Fruit fly (Drosophila melanogaster) whole organism, embryonic: ENCODE data around the gene CG6356.
A peak's percentile ranks its signal among the peaks of the same experiment; 100 is the strongest.

Source experiments
- Abd-B ChIP-seq: fragments of 200-800 bp; sonication (Bioruptor generic); optimal IDR thresholded peaks from 2 replicates; lab custom pipeline; 2018; ENCODE audit warnings: missing biosample characterization, mild to moderate bottlenecking, missing genetic modification characterization, moderate library complexity
- Bgb ChIP-seq: fragments of 200-800 bp; sonication (Bioruptor generic); IDR thresholded peaks from 2 replicates; pipeline ENCODE4 v1.3.6; 2022; ENCODE audit warnings: missing biosample characterization, missing genetic modification characterization; ENCODE audit not compliant: partially characterized antibody
- C15 ChIP-seq: fragments of 200-800 bp; sonication (Bioruptor generic); IDR thresholded peaks from 3 replicates; pipeline ENCODE4 v1.3.6; 2022; ENCODE audit warnings: missing biosample characterization, missing genetic modification characterization
- CG10366 ChIP-seq: fragments of 200-800 bp; sonication (Bioruptor generic); IDR thresholded peaks from 2 replicates; pipeline ENCODE4 v1.3.6; 2022; ENCODE audit warnings: missing biosample characterization, missing genetic modification characterization
- CG10654 ChIP-seq: fragments of 200-800 bp; sonication (Bioruptor generic); optimal IDR thresholded peaks from 2 replicates; lab custom pipeline; 2016; ENCODE audit warnings: missing biosample characterization, missing genetic modification characterization
- CG14441 ChIP-seq: fragments of 200-800 bp; sonication (Bioruptor generic); IDR thresholded peaks from 2 replicates; pipeline ENCODE4 v1.3.6; 2022; ENCODE audit warnings: missing biosample characterization, missing genetic modification characterization
- CG14710 ChIP-seq: fragments of 200-800 bp; sonication (Bioruptor generic); optimal IDR thresholded peaks from 3 replicates; lab custom pipeline; 2019; ENCODE audit warnings: missing biosample characterization, mild to moderate bottlenecking, missing genetic modification characterization, moderate library complexity
- CG1603 ChIP-seq: fragments of 200-800 bp; sonication (Bioruptor generic); optimal IDR thresholded peaks from 2 replicates; lab custom pipeline; 2019; ENCODE audit warnings: missing biosample characterization, mild to moderate bottlenecking, missing genetic modification characterization, moderate library complexity
- CG17802 ChIP-seq: fragments of 200-800 bp; sonication (Bioruptor generic); optimal IDR thresholded peaks from 2 replicates; lab custom pipeline; 2018; ENCODE audit warnings: missing biosample characterization, mild to moderate bottlenecking, missing genetic modification characterization, moderate library complexity
- CG2889 ChIP-seq: fragments of 200-800 bp; sonication (Bioruptor generic); IDR thresholded peaks from 3 replicates; pipeline ENCODE4 v1.3.6; 2022; ENCODE audit warnings: missing biosample characterization, missing genetic modification characterization
- CG34376 ChIP-seq: fragments of 200-800 bp; sonication (Bioruptor generic); optimal IDR thresholded peaks from 2 replicates; lab custom pipeline; 2018; ENCODE audit warnings: missing biosample characterization, mild to moderate bottlenecking, missing genetic modification characterization
- CG3995 ChIP-seq: fragments of 200-800 bp; sonication (Bioruptor generic); optimal IDR thresholded peaks from 3 replicates; lab custom pipeline; 2016; ENCODE audit warnings: missing biosample characterization, missing genetic modification characterization
- CG6272 ChIP-seq: fragments of 200-800 bp; sonication (Bioruptor generic); IDR thresholded peaks from 2 replicates; pipeline ENCODE4 v1.3.6; 2022; ENCODE audit warnings: missing biosample characterization, missing genetic modification characterization
- CG6683 ChIP-seq: fragments of 200-800 bp; sonication (Bioruptor generic); optimal IDR thresholded peaks from 2 replicates; lab custom pipeline; 2017; ENCODE audit warnings: missing biosample characterization, mild to moderate bottlenecking, missing genetic modification characterization, missing genetic modification reagents
- CG6689 ChIP-seq: fragments of 200-800 bp; sonication (Bioruptor generic); IDR thresholded peaks from 2 replicates; pipeline ENCODE4 v1.3.6; 2022; ENCODE audit warnings: missing biosample characterization, missing genetic modification characterization
- CG6791 ChIP-seq: fragments of 200-800 bp; sonication (Bioruptor generic); IDR thresholded peaks from 3 replicates; pipeline ENCODE4 v1.3.6; 2022; ENCODE audit warnings: missing biosample characterization, missing genetic modification characterization; ENCODE audit not compliant: partially characterized antibody
- CG7786 ChIP-seq: fragments of 200-800 bp; sonication (Bioruptor generic); optimal IDR thresholded peaks from 2 replicates; lab custom pipeline; 2016; ENCODE audit warnings: missing biosample characterization, missing genetic modification characterization
- CG7963 ChIP-seq: fragments of 200-800 bp; sonication (Bioruptor generic); IDR thresholded peaks from 3 replicates; pipeline ENCODE4 v1.3.6; 2022; ENCODE audit warnings: missing biosample characterization, missing genetic modification characterization; ENCODE audit not compliant: partially characterized antibody
- CG7987 ChIP-seq: fragments of 200-800 bp; sonication (Bioruptor generic); optimal IDR thresholded peaks from 2 replicates; lab custom pipeline; 2018; ENCODE audit warnings: missing biosample characterization, mild to moderate bottlenecking, missing genetic modification characterization, moderate library complexity
- CHES-1-like ChIP-seq: fragments of 200-800 bp; sonication (Bioruptor generic); optimal IDR thresholded peaks from 2 replicates; lab custom pipeline; 2016; ENCODE audit warnings: missing biosample characterization, missing genetic modification characterization
- CTCF ChIP-seq: fragments of 200-800 bp; sonication (Bioruptor generic); optimal IDR thresholded peaks from 2 replicates; lab custom pipeline; 2017; ENCODE audit warnings: missing biosample characterization, mild to moderate bottlenecking, missing genetic modification characterization, moderate library complexity
- Dll ChIP-seq: fragments of 200-800 bp; sonication (Bioruptor generic); IDR thresholded peaks from 4 replicates; pipeline ENCODE4 v1.3.6; 2022; ENCODE audit warnings: missing biosample characterization, missing genetic modification characterization; ENCODE audit not compliant: partially characterized antibody
- Gug ChIP-seq: fragments of 200-800 bp; sonication (Bioruptor generic); IDR thresholded peaks from 4 replicates; pipeline ENCODE4 v1.3.6; 2022; ENCODE audit warnings: missing biosample characterization, missing genetic modification characterization
- HLH4C ChIP-seq: fragments of 200-800 bp; sonication (Bioruptor generic); IDR thresholded peaks from 3 replicates; pipeline ENCODE4 v1.3.6; 2022; ENCODE audit warnings: missing biosample characterization, missing genetic modification characterization; ENCODE audit not compliant: partially characterized antibody
- HmgZ ChIP-seq: fragments of 200-800 bp; sonication (Bioruptor generic); optimal IDR thresholded peaks from 2 replicates; lab custom pipeline; 2018; ENCODE audit warnings: missing biosample characterization, mild to moderate bottlenecking, missing genetic modification characterization
- Hr3 ChIP-seq: fragments of 200-800 bp; sonication (Bioruptor generic); optimal IDR thresholded peaks from 3 replicates; lab custom pipeline; 2016; ENCODE audit warnings: missing biosample characterization, missing genetic modification characterization
- Hr51 ChIP-seq, 2 experiments: fragments of 200-800 bp; sonication (Bioruptor generic); optimal IDR thresholded peaks; 2 replicates in 1 of 2; 3 replicates in 1 of 2; lab custom pipeline; 2016 to 2018; ENCODE audit warnings: missing biosample characterization in 2 of 2, missing genetic modification characterization in 2 of 2, mild to moderate bottlenecking in 1 of 2, moderate library complexity in 1 of 2
- MBD-R2 ChIP-seq: fragments of 200-800 bp; sonication (Bioruptor generic); IDR thresholded peaks from 2 replicates; pipeline ENCODE4 v1.3.6; 2022; ENCODE audit warnings: missing biosample characterization, missing genetic modification characterization
- Mad ChIP-seq: fragments of 200-800 bp; sonication (Bioruptor generic); optimal IDR thresholded peaks from 2 replicates; lab custom pipeline; 2016; ENCODE audit warnings: missing biosample characterization, missing genetic modification characterization
- Max ChIP-seq: fragments of 200-800 bp; sonication (Bioruptor generic); optimal IDR thresholded peaks from 2 replicates; lab custom pipeline; 2016; ENCODE audit warnings: missing biosample characterization, mild to moderate bottlenecking, missing genetic modification characterization
- Med ChIP-seq: fragments of 200-800 bp; sonication (Bioruptor generic); peaks from one replicate; lab custom pipeline; 2016; ENCODE audit warnings: missing biosample characterization, missing genetic modification characterization, mild to moderate bottlenecking, inconsistent platforms, moderate library complexity
- Myb ChIP-seq: fragments of 200-800 bp; sonication (Bioruptor generic); optimal IDR thresholded peaks from 2 replicates; lab custom pipeline; 2016; ENCODE audit warnings: missing biosample characterization, missing genetic modification characterization
- NfI ChIP-seq: fragments of 200-800 bp; sonication (Bioruptor generic); optimal IDR thresholded peaks from 3 replicates; lab custom pipeline; 2018; ENCODE audit warnings: missing biosample characterization, mild to moderate bottlenecking, missing genetic modification characterization, moderate library complexity
- Sin3A ChIP-seq: fragments of >200 bp; optimal IDR thresholded peaks from 2 replicates; lab custom pipeline; 2018
- Sry-β ChIP-seq: fragments of 200-800 bp; sonication (Bioruptor generic); optimal IDR thresholded peaks from 2 replicates; lab custom pipeline; 2018; ENCODE audit warnings: missing biosample characterization, mild to moderate bottlenecking, missing genetic modification characterization, moderate library complexity
- Trl ChIP-seq, 3 experiments: fragments of >200 bp in 2 of 3; fragments of 200-800 bp in 1 of 3; sonication (Bioruptor generic) in 1 of 3; optimal IDR thresholded peaks; 2 replicates in 1 of 3; 3 replicates in 2 of 3; lab custom pipeline; 2016 to 2017; ENCODE audit warnings: missing biosample characterization in 1 of 3, missing genetic modification characterization in 1 of 3
- Xbp1 ChIP-seq: fragments of 200-800 bp; sonication (Bioruptor generic); optimal IDR thresholded peaks from 3 replicates; lab custom pipeline; 2016; ENCODE audit warnings: missing biosample characterization, mild to moderate bottlenecking, missing genetic modification characterization
- YL-1 ChIP-seq: fragments of 200-800 bp; sonication (Bioruptor generic); optimal IDR thresholded peaks from 3 replicates; lab custom pipeline; 2017; ENCODE audit warnings: missing biosample characterization, mild to moderate bottlenecking, missing genetic modification characterization
- abd-A ChIP-seq: fragments of 200-800 bp; sonication (Bioruptor generic); optimal IDR thresholded peaks from 3 replicates; lab custom pipeline; 2019; ENCODE audit warnings: missing biosample characterization, mild to moderate bottlenecking, missing genetic modification characterization, moderate library complexity
- ato ChIP-seq: fragments of 200-800 bp; sonication (Bioruptor generic); IDR thresholded peaks from 2 replicates; pipeline ENCODE4 v1.3.6; 2022; ENCODE audit warnings: missing biosample characterization, missing genetic modification characterization; ENCODE audit not compliant: partially characterized antibody
- bowl ChIP-seq: fragments of 200-800 bp; sonication (Bioruptor generic); IDR thresholded peaks from 2 replicates; pipeline ENCODE4 v1.3.6; 2022; ENCODE audit warnings: missing biosample characterization, missing genetic modification characterization
- gce ChIP-seq: fragments of 200-800 bp; sonication (Bioruptor generic); IDR thresholded peaks from 3 replicates; pipeline ENCODE4 v1.3.6; 2022; ENCODE audit warnings: missing biosample characterization, missing genetic modification characterization
- kay ChIP-seq: fragments of 200-800 bp; sonication (Bioruptor generic); optimal IDR thresholded peaks from 2 replicates; lab custom pipeline; 2016; ENCODE audit warnings: missing biosample characterization, missing genetic modification characterization
- ken ChIP-seq: fragments of 200-800 bp; sonication (Bioruptor generic); IDR thresholded peaks from 3 replicates; pipeline ENCODE4 v1.3.6; 2022; ENCODE audit warnings: missing biosample characterization, missing genetic modification characterization
- peb ChIP-seq: fragments of 200-800 bp; sonication (Bioruptor generic); IDR thresholded peaks from 2 replicates; pipeline ENCODE4 v1.3.6; 2022; ENCODE audit warnings: missing biosample characterization, missing genetic modification characterization
- pfk ChIP-seq: fragments of 200-800 bp; sonication (Bioruptor generic); optimal IDR thresholded peaks from 2 replicates; lab custom pipeline; 2018; ENCODE audit warnings: missing biosample characterization, mild to moderate bottlenecking, missing genetic modification characterization, moderate library complexity
- repo ChIP-seq: fragments of 200-800 bp; sonication (Bioruptor generic); optimal IDR thresholded peaks from 2 replicates; lab custom pipeline; 2016; ENCODE audit warnings: missing biosample characterization, missing genetic modification characterization
- rib ChIP-seq: fragments of 200-800 bp; sonication (Bioruptor generic); IDR thresholded peaks from 2 replicates; pipeline ENCODE4 v1.3.6; 2022; ENCODE audit warnings: missing biosample characterization, missing genetic modification characterization
- sisA ChIP-seq: fragments of 200-800 bp; sonication (Bioruptor generic); IDR thresholded peaks from 2 replicates; pipeline ENCODE4 v1.3.6; 2022; ENCODE audit warnings: missing biosample characterization, missing genetic modification characterization
- sna ChIP-seq: fragments of 200-800 bp; sonication (Bioruptor generic); IDR thresholded peaks from 2 replicates; pipeline ENCODE4 v1.3.6; 2022; ENCODE audit warnings: missing biosample characterization, missing genetic modification characterization; ENCODE audit not compliant: partially characterized antibody

CG6356 gene

dm6 chr3R:24252494-24252893 lies 31.3 kb upstream of the CG6356 start, which contains the start of gene beta-PheRS (continued):
- TF ChIP-seq Gug (GFP tag; lab: Robert Waterston, UW) = peak; percentile 53; the same call in 1 of the 4 replicates
- peak; percentile 94 for TF ChIP-seq Hr3 (GFP tag; lab: Kevin White, UChicago)
- peak; percentile 91 for TF ChIP-seq CG7963 (GFP tag; lab: Robert Waterston, UW)
- no peak for TF ChIP-seq peb (GFP tag; lab: Robert Waterston, UW)
- peak in 1 of 2 experiments; percentile 42 for TF ChIP-seq Hr51 (GFP tag; optimal IDR thresholded peaks at IDR 0.05; lab: Kevin White, UChicago)
- TF ChIP-seq Bgb (GFP tag; lab: Robert Waterston, UW) = peak; percentile 96
- TF ChIP-seq MBD-R2 (GFP tag; lab: Robert Waterston, UW) = peak; percentile 99
- TF ChIP-seq CG6689 (GFP tag; lab: Robert Waterston, UW) = peak; percentile 36; the same call in 1 of the 2 replicates
- peak; percentile 90 for TF ChIP-seq sna (GFP tag; lab: Robert Waterston, UW)
- TF ChIP-seq CG2889 = no peak
- peak; percentile 48 for TF ChIP-seq CG7786 (GFP tag; lab: Kevin White, UChicago)
- TF ChIP-seq Dll = peak; percentile 88
- no peak for TF ChIP-seq abd-A (tag; lab: Kevin White, UChicago)
- peak; percentile 90 for TF ChIP-seq ato (GFP tag; lab: Robert Waterston, UW)
- TF ChIP-seq Max (GFP tag; lab: Kevin White, UChicago) = peak; percentile 73
- TF ChIP-seq NfI (GFP tag; lab: Kevin White, UChicago) = peak; percentile 58
- TF ChIP-seq rib (GFP tag; lab: Robert Waterston, UW) = peak; percentile 96
- TF ChIP-seq CG34376 (GFP tag; lab: Kevin White, UChicago) = peak; percentile 30
- TF ChIP-seq CG14710 (tag; lab: Kevin White, UChicago) = peak; percentile 95
- TF ChIP-seq C15 = 0 out of 3 replicates have a peak, but pooled peaks have one; percentile 57
- TF ChIP-seq CG3995 (GFP tag; lab: Kevin White, UChicago) = peak; percentile 83
- TF ChIP-seq Sin3A (lab: Kevin White, UChicago) = peak; percentile 72
- peak; percentile 70 for TF ChIP-seq Sry-β (GFP tag; lab: Kevin White, UChicago)
- TF ChIP-seq CG10654 (GFP tag; lab: Kevin White, UChicago) = peak; percentile 35
- TF ChIP-seq sisA (GFP tag; lab: Robert Waterston, UW) = peak; percentile 14; the same call in 1 of the 2 replicates
- TF ChIP-seq CG6272 (GFP tag; lab: Robert Waterston, UW) = peak; percentile 48; the same call in 1 of the 2 replicates
- TF ChIP-seq CHES-1-like (GFP tag; lab: Kevin White, UChicago) = peak; percentile 69
- no peak for TF ChIP-seq gce (GFP tag; lab: Robert Waterston, UW)
- peak; percentile 96 for TF ChIP-seq CG6791 (GFP tag; lab: Robert Waterston, UW)
- peak; percentile 2 for TF ChIP-seq CG6683 (GFP tag; lab: Kevin White, UChicago)
- peak; percentile 41 for TF ChIP-seq kay (GFP tag; lab: Kevin White, UChicago)
- peak; percentile 68 for TF ChIP-seq Mad (GFP tag; lab: Kevin White, UChicago)
- TF ChIP-seq HmgZ (tag; lab: Kevin White, UChicago) = peak; percentile 88
- TF ChIP-seq ken = peak; percentile 41; the same call in 1 of the 3 replicates
- peak; percentile 11 for TF ChIP-seq CG7987
- peak; percentile 72 for TF ChIP-seq Xbp1 (GFP tag; lab: Kevin White, UChicago)
- no peak for TF ChIP-seq Trl (optimal IDR thresholded peaks at IDR 0.05; lab: Kevin White, UChicago)
- peak; percentile 60 for TF ChIP-seq Trl (GFP tag; optimal IDR thresholded peaks at IDR 0.05; lab: Kevin White, UChicago)
- TF ChIP-seq CTCF (GFP tag; lab: Kevin White, UChicago) = no peak
- peak; percentile 38; the same call in 1 of the 2 replicates for TF ChIP-seq CG10366
- TF ChIP-seq CG1603 (tag; lab: Kevin White, UChicago) = no peak
- peak; percentile 95 for TF ChIP-seq CG17802
- no peak for TF ChIP-seq Abd-B (GFP tag; lab: Kevin White, UChicago)
- TF ChIP-seq repo (GFP tag; lab: Kevin White, UChicago) = peak; percentile 57
- TF ChIP-seq CG14441 (GFP tag; lab: Robert Waterston, UW) = peak; percentile 39; the same call in 1 of the 2 replicates
- peak; percentile 98 for TF ChIP-seq YL-1 (GFP tag; lab: Kevin White, UChicago)
- TF ChIP-seq Med (GFP tag; lab: Kevin White, UChicago) = peak; percentile 95
- peak; percentile 40; the same call in 1 of the 2 replicates for TF ChIP-seq bowl (GFP tag; lab: Robert Waterston, UW)
- peak; percentile 16 for TF ChIP-seq pfk (GFP tag; lab: Kevin White, UChicago)
- peak; percentile 84 for TF ChIP-seq HLH4C (GFP tag; lab: Robert Waterston, UW)
- peak; percentile 63 for TF ChIP-seq Myb (GFP tag; lab: Kevin White, UChicago)
